Fruit fly (Drosophila melanogaster) whole organism, adult: ENCODE data around the gene CG5910.

Source experiments
- CG11617 ChIP-seq: fragments of 200-800 bp; sonication (Bioruptor generic); optimal IDR thresholded peaks from 2 replicates; lab custom pipeline; 2017; ENCODE audit warnings: mild to moderate bottlenecking, missing biosample characterization, missing genetic modification reagents, missing genetic modification characterization
- CG12768 ChIP-seq: fragments of 200-800 bp; sonication (Bioruptor generic); optimal IDR thresholded peaks from 2 replicates; lab custom pipeline; 2017; ENCODE audit warnings: missing biosample characterization, missing genetic modification characterization, mild to moderate bottlenecking, moderate library complexity, missing genetic modification reagents
- CG14711 ChIP-seq: fragments of 200-800 bp; sonication (Bioruptor generic); optimal IDR thresholded peaks from 2 replicates; lab custom pipeline; 2018; ENCODE audit warnings: missing biosample characterization, mild to moderate bottlenecking, missing genetic modification characterization, moderate library complexity
- CG1620 ChIP-seq: fragments of 200-800 bp; sonication (Bioruptor generic); optimal IDR thresholded peaks from 2 replicates; lab custom pipeline; 2016; ENCODE audit warnings: missing biosample characterization, missing genetic modification characterization
- CG33017 ChIP-seq: fragments of 200-800 bp; sonication (Bioruptor generic); optimal IDR thresholded peaks from 2 replicates; lab custom pipeline; 2018; ENCODE audit warnings: missing biosample characterization, mild to moderate bottlenecking, missing genetic modification characterization, moderate library complexity
- CG7101 ChIP-seq: fragments of 200-800 bp; sonication (Bioruptor generic); optimal IDR thresholded peaks from 2 replicates; lab custom pipeline; 2018; ENCODE audit warnings: missing biosample characterization, mild to moderate bottlenecking, missing genetic modification characterization, moderate library complexity
- Crg-1 ChIP-seq: fragments of 200-800 bp; sonication (Bioruptor generic); optimal IDR thresholded peaks from 2 replicates; lab custom pipeline; 2016; ENCODE audit warnings: missing biosample characterization, missing genetic modification characterization
- Hr96 ChIP-seq: fragments of 200-800 bp; sonication (Bioruptor generic); optimal IDR thresholded peaks from 2 replicates; lab custom pipeline; 2016; ENCODE audit warnings: missing biosample characterization, missing genetic modification characterization
- Mnt ChIP-seq: fragments of 200-800 bp; sonication (Bioruptor generic); optimal IDR thresholded peaks from 2 replicates; lab custom pipeline; 2016; ENCODE audit warnings: missing biosample characterization, mild to moderate bottlenecking, missing genetic modification characterization
- cic ChIP-seq: fragments of 200-800 bp; sonication (Bioruptor generic); optimal IDR thresholded peaks from 2 replicates; lab custom pipeline; 2017; ENCODE audit warnings: missing biosample characterization, mild to moderate bottlenecking, missing genetic modification characterization, moderate library complexity
- cnc ChIP-seq, 2 experiments: fragments of >200 bp; optimal IDR thresholded peaks; 2 replicates each; lab custom pipeline; 2017
- kay ChIP-seq: fragments of 200-800 bp; sonication (Bioruptor generic); peaks from one replicate; lab custom pipeline; 2016; ENCODE audit warnings: missing biosample characterization, missing genetic modification characterization, borderline replicate concordance
- toe ChIP-seq: fragments of 200-800 bp; sonication (Bioruptor generic); optimal IDR thresholded peaks from 2 replicates; lab custom pipeline; 2016; ENCODE audit warnings: missing biosample characterization, missing genetic modification characterization

dm6 chr3L:20404515-20404914 lies 37.7 kb upstream of the CG5910 start:
- TF ChIP-seq cnc (optimal IDR thresholded peaks at IDR 0.05; lab: Kevin White, UChicago) (no peak), CG12768 (no peak), Hr96 (GFP tag; lab: Kevin White, UChicago) (no peak), kay (no peak), CG1620 (GFP tag; lab: Kevin White, UChicago) (no peak), Mnt (GFP tag; lab: Kevin White, UChicago) (no peak), CG7101 (tag; lab: Kevin White, UChicago) (no peak), Crg-1 (GFP tag; lab: Kevin White, UChicago) (no peak), toe (GFP tag; lab: Kevin White, UChicago) (no peak), CG33017 (tag; lab: Kevin White, UChicago) (no peak), cic (GFP tag; lab: Kevin White, UChicago) (no peak), CG11617 (GFP tag; lab: Kevin White, UChicago) (no peak), CG14711 (no peak)
